Fruit fly (Drosophila melanogaster): Measurements from ENCODE around the gene CG7201.

CG7201 gene

DNA sequence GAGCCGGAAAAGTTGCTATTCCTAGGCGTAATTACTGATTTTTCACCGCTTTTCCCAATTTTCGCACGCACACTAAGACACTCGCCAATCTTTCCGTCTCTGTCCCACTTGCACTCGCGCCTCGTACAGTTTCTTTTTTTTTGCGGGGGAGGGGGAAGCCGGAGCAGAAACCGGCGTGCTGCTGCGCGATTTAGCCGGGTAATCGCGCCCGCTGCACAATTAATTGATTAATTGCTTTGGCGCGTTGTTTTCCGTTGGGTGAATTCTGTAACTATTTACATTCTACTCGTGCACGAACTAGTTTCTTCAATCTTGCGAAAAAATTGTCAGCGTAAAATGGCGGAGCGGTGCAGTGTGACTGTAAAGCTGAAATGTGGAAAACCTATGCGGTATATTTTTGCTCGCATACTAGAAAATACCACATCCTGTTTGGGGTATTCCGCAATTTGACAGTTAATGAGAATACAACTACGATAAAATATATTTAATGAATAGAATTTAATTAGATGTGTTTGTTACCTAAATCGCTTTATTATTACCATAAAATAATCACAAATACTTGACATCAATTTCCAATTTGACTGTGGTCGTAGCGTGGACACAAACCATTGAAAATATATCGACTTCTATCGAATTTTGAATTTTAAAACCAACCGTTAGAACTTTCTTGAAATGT lies 20.2 kb upstream of the CG7201 start, which contains the start of gene Cpsf6 (continued):
- TF ChIP-seq CG2202 (tag; optimal IDR thresholded peaks at IDR 0.05) (peak; percentile 11), CG34422 (GFP tag; IDR thresholded peaks at IDR 0.05) (peak; percentile 96), pb (GFP tag; optimal IDR thresholded peaks at IDR 0.05) (no peak), Hey (tag; optimal IDR thresholded peaks at IDR 0.05) (peak; percentile 29), CG7745 (tag; optimal IDR thresholded peaks at IDR 0.05) (no peak), CG3847 (GFP tag; IDR thresholded peaks at IDR 0.05) (peak; percentile 66), CG16815 (GFP tag; optimal IDR thresholded peaks at IDR 0.05) (peak; percentile 22), dmrt99B (tag; optimal IDR thresholded peaks at IDR 0.05) (peak; percentile 41), kay (GFP tag; optimal IDR thresholded peaks at IDR 0.05) (peak; percentile 27), NFAT (GFP tag; IDR thresholded peaks at IDR 0.05) (no peak; the same call in 1 of the 2 replicates), Antp (GFP tag; optimal IDR thresholded peaks at IDR 0.05) (no peak), CG4282 (GFP tag; optimal IDR thresholded peaks at IDR 0.05) (no peak), GATAe (GFP tag; conservative IDR thresholded peaks at IDR 0.05) (no peak), CG3995 (GFP tag; optimal IDR thresholded peaks at IDR 0.05) (no peak), Ssrp (tag; optimal IDR thresholded peaks at IDR 0.05) (peak; percentile 56), Dbx (GFP tag; IDR thresholded peaks at IDR 0.05) (0 out of 3 replicates have a peak, but pooled peaks have one; percentile 51), CG10431 (GFP tag; optimal IDR thresholded peaks at IDR 0.05) (no peak), bcd (GFP tag; optimal IDR thresholded peaks at IDR 0.05) (peak; percentile 38), bab2 (GFP tag; optimal IDR thresholded peaks at IDR 0.05) (no peak), Awh (GFP tag; IDR thresholded peaks at IDR 0.05) (peak; percentile 54; the same call in 1 of the 2 replicates), MESR4 (GFP tag; optimal IDR thresholded peaks at IDR 0.05) (peak; percentile 90), gfzf (GFP tag; optimal IDR thresholded peaks at IDR 0.05) (peak; percentile 79), BtbVII (GFP tag; optimal IDR thresholded peaks at IDR 0.05) (no peak), CG2678 (tag; optimal IDR thresholded peaks at IDR 0.05) (peak; percentile 68), CG17361 (GFP tag; IDR thresholded peaks at IDR 0.05) (peak; percentile 64; the same call in 2 of the 3 replicates), CG18476 (GFP tag; optimal IDR thresholded peaks at IDR 0.05) (peak; percentile 64), abd-A (tag; optimal IDR thresholded peaks at IDR 0.05) (no peak), NC2β (GFP tag; optimal IDR thresholded peaks at IDR 0.05) (no peak), zfh2 (GFP tag; optimal IDR thresholded peaks at IDR 0.05) (peak; percentile 33), D19B (GFP tag; optimal IDR thresholded peaks at IDR 0.05) (peak; percentile 49), trem (tag; optimal IDR thresholded peaks at IDR 0.05) (peak; percentile 87), CG4424 (GFP tag; optimal IDR thresholded peaks at IDR 0.05) (peak; percentile 60), CG17385 (GFP tag; optimal IDR thresholded peaks at IDR 0.05) (peak; percentile 39), CG8944 (GFP tag; optimal IDR thresholded peaks at IDR 0.05) (peak; percentile 6), CG7928 (GFP tag; optimal IDR thresholded peaks at IDR 0.05) (peak; percentile 56), CG12104 (GFP tag; optimal IDR thresholded peaks at IDR 0.05) (peak; percentile 47), fd64A (GFP tag; optimal IDR thresholded peaks at IDR 0.05) (no peak), CG10462 (GFP tag; optimal IDR thresholded peaks at IDR 0.05) (peak; percentile 42), sens (GFP tag) (peak; percentile 86), CG2129 (GFP tag; IDR thresholded peaks at IDR 0.05; ENCODE audit: partially characterized antibody) (no peak), CG31441 (GFP tag; IDR thresholded peaks at IDR 0.05) (peak; percentile 61), CG10366 (GFP tag; IDR thresholded peaks at IDR 0.05) (peak; percentile 77), tx (GFP tag; optimal IDR thresholded peaks at IDR 0.05) (peak; percentile 13), CG10209 (GFP tag; optimal IDR thresholded peaks at IDR 0.05) (peak; percentile 63), CG7271 (tag; optimal IDR thresholded peaks at IDR 0.05) (peak; percentile 42), CG6791 (GFP tag; IDR thresholded peaks at IDR 0.05; ENCODE audit: partially characterized antibody) (no peak), CG2712 (tag; optimal IDR thresholded peaks at IDR 0.05) (peak; percentile 78), H2.0 (GFP tag; IDR thresholded peaks at IDR 0.05) (peak; percentile 79), CG9215 (GFP tag; IDR thresholded peaks at IDR 0.05) (peak; percentile 44; the same call in 1 of the 2 replicates), z (GFP tag; IDR thresholded peaks at IDR 0.05) (no peak)

Measured in whole organism, embryonic.